Worm (Caenorhabditis elegans) whole organism, late embryonic: ENCODE data around the gene glt-1.
A peak's percentile ranks its signal among the peaks of the same experiment; 100 is the strongest.

Experiments used
- C08G9.2 ChIP-seq: sonication (generic microtip); optimal IDR thresholded peaks from 2 replicates; lab custom pipeline; 2016; ENCODE audit warnings: mild to moderate bottlenecking, missing genetic modification characterization, moderate library complexity, missing compliant biosample characterization
- C38D4.7 ChIP-seq: fragments of 200-800 bp; sonication (Bioruptor generic); optimal IDR thresholded peaks from 2 replicates; lab custom pipeline; 2018; ENCODE audit warnings: mild to moderate bottlenecking, missing genetic modification characterization, moderate library complexity, missing compliant biosample characterization
- K02D7.2 ChIP-seq: sonication (generic microtip); optimal IDR thresholded peaks from 2 replicates; lab custom pipeline; 2017; ENCODE audit warnings: mild to moderate bottlenecking, missing genetic modification characterization, missing compliant biosample characterization
- Y22D7AL.16 ChIP-seq: sonication (generic microtip); optimal IDR thresholded peaks from 2 replicates; lab custom pipeline; 2016; ENCODE audit warnings: missing genetic modification characterization, missing compliant biosample characterization
- ahr-1 ChIP-seq: sonication (generic microtip); optimal IDR thresholded peaks from 2 replicates; lab custom pipeline; 2016; ENCODE audit warnings: missing genetic modification characterization, missing compliant biosample characterization
- ama-1 ChIP-seq: fragments of 150-350 bp; optimal IDR thresholded peaks from 2 replicates; lab custom pipeline; 2014
- ceh-18 ChIP-seq: sonication (generic microtip); optimal IDR thresholded peaks from 2 replicates; lab custom pipeline; 2016; ENCODE audit warnings: missing genetic modification characterization, missing compliant biosample characterization
- ceh-2 ChIP-seq: sonication (generic microtip); optimal IDR thresholded peaks from 2 replicates; lab custom pipeline; 2016; ENCODE audit warnings: missing genotype, missing genetic modification characterization, missing compliant biosample characterization
- ceh-24 ChIP-seq: sonication (generic microtip); optimal IDR thresholded peaks from 2 replicates; lab custom pipeline; 2016; ENCODE audit warnings: mild to moderate bottlenecking, missing genetic modification characterization, missing compliant biosample characterization
- ceh-34 ChIP-seq: sonication (generic microtip); optimal IDR thresholded peaks from 2 replicates; lab custom pipeline; 2016; ENCODE audit warnings: mild to moderate bottlenecking, missing genetic modification characterization, missing compliant biosample characterization
- ceh-48 ChIP-seq: sonication (generic microtip); optimal IDR thresholded peaks from 2 replicates; lab custom pipeline; 2016; ENCODE audit warnings: missing genetic modification characterization, inconsistent platforms, missing compliant biosample characterization
- ceh-6 ChIP-seq: fragments of 200-800 bp; sonication (Bioruptor generic); optimal IDR thresholded peaks from 2 replicates; lab custom pipeline; 2018; ENCODE audit warnings: mild to moderate bottlenecking, missing genetic modification characterization, missing compliant biosample characterization
- dve-1 ChIP-seq: sonication (generic microtip); optimal IDR thresholded peaks from 2 replicates; lab custom pipeline; 2017; ENCODE audit warnings: antibody characterized with exemption, mild to moderate bottlenecking, missing genetic modification characterization, missing compliant biosample characterization
- elt-2 ChIP-seq: sonication (generic microtip); optimal IDR thresholded peaks from 2 replicates; lab custom pipeline; 2016; ENCODE audit warnings: missing genetic modification reagents, missing genetic modification characterization, missing compliant biosample characterization
- ets-4 ChIP-seq: sonication (generic microtip); optimal IDR thresholded peaks from 2 replicates; lab custom pipeline; 2016; ENCODE audit warnings: missing genetic modification characterization, missing compliant biosample characterization
- fax-1 ChIP-seq: sonication (generic microtip); optimal IDR thresholded peaks from 2 replicates; lab custom pipeline; 2016; ENCODE audit warnings: missing genotype, missing genetic modification characterization, missing compliant biosample characterization
- gmeb-2 ChIP-seq: sonication (generic microtip); optimal IDR thresholded peaks from 2 replicates; lab custom pipeline; 2016; ENCODE audit warnings: missing genetic modification characterization, inconsistent platforms, missing compliant biosample characterization
- hlh-8 ChIP-seq: sonication (generic microtip); optimal IDR thresholded peaks from 2 replicates; lab custom pipeline; 2016; ENCODE audit warnings: missing genotype, missing genetic modification characterization, missing compliant biosample characterization
- lin-11 ChIP-seq: fragments of 200-800 bp; sonication (Bioruptor generic); optimal IDR thresholded peaks from 2 replicates; lab custom pipeline; 2018; ENCODE audit warnings: mild to moderate bottlenecking, missing genetic modification characterization, missing compliant biosample characterization
- madf-2 ChIP-seq: sonication (generic microtip); optimal IDR thresholded peaks from 2 replicates; lab custom pipeline; 2017; ENCODE audit warnings: missing genetic modification characterization, missing compliant biosample characterization
- mec-3 ChIP-seq: sonication (generic microtip); optimal IDR thresholded peaks from 2 replicates; lab custom pipeline; 2016; ENCODE audit warnings: borderline replicate concordance, missing genetic modification characterization, missing compliant biosample characterization
- nhr-11 ChIP-seq: fragments of 150-350 bp; optimal IDR thresholded peaks from 2 replicates; lab custom pipeline; 2014; ENCODE audit warnings: missing biosample characterization, missing genetic modification characterization
- nhr-232 ChIP-seq: sonication (generic microtip); optimal IDR thresholded peaks from 2 replicates; lab custom pipeline; 2016; ENCODE audit warnings: missing genetic modification characterization, missing compliant biosample characterization
- npax-4 ChIP-seq: sonication (generic microtip); optimal IDR thresholded peaks from 2 replicates; lab custom pipeline; 2016; ENCODE audit warnings: missing genetic modification characterization, missing compliant biosample characterization
- pha-4 ChIP-seq: fragments of 150-350 bp; optimal IDR thresholded peaks from 2 replicates; lab custom pipeline; 2018; ENCODE audit warnings: missing biosample characterization, missing genetic modification reagents, missing genetic modification characterization
- pqm-1 ChIP-seq: sonication (generic microtip); optimal IDR thresholded peaks from 2 replicates; lab custom pipeline; 2016; ENCODE audit warnings: missing genetic modification characterization, missing compliant biosample characterization
- pros-1 ChIP-seq: fragments of 150-350 bp; optimal IDR thresholded peaks from 2 replicates; lab custom pipeline; 2014; ENCODE audit warnings: missing biosample characterization, missing genetic modification reagents, missing genetic modification characterization
- ref-2 ChIP-seq: sonication (generic microtip); optimal IDR thresholded peaks from 2 replicates; lab custom pipeline; 2016; ENCODE audit warnings: missing genetic modification characterization, missing compliant biosample characterization
- sox-4 ChIP-seq: sonication (generic microtip); optimal IDR thresholded peaks from 2 replicates; lab custom pipeline; 2017; ENCODE audit warnings: mild to moderate bottlenecking, missing genetic modification characterization, inconsistent platforms, missing compliant biosample characterization
- syd-9 ChIP-seq: sonication (generic microtip); optimal IDR thresholded peaks from 2 replicates; lab custom pipeline; 2016; ENCODE audit warnings: mild to moderate bottlenecking, missing genetic modification characterization, moderate library complexity, missing compliant biosample characterization
- ttx-3 ChIP-seq: sonication (generic microtip); optimal IDR thresholded peaks from 2 replicates; lab custom pipeline; 2016; ENCODE audit warnings: missing genetic modification reagents, missing genetic modification characterization, missing compliant biosample characterization
- unc-3 ChIP-seq, 2 experiments: fragments of 200-800 bp in 1 of 2; sonication (Bioruptor generic) in 1 of 2; sonication (generic microtip) in 1 of 2; conservative IDR thresholded peaks in 1 of 2; optimal IDR thresholded peaks in 1 of 2; 2 replicates each; pipeline versions ENCODE4 v1.3.6 to Lab custom; 2016 to 2022; ENCODE audit warnings: missing compliant biosample characterization in 2 of 2, missing genetic modification characterization in 2 of 2, missing genetic modification reagents in 1 of 2
- unc-42 ChIP-seq: sonication (generic microtip); optimal IDR thresholded peaks from 2 replicates; lab custom pipeline; 2016; ENCODE audit warnings: missing genotype, missing genetic modification characterization, missing compliant biosample characterization
- unc-86 ChIP-seq: sonication (generic microtip); optimal IDR thresholded peaks from 2 replicates; lab custom pipeline; 2016; ENCODE audit warnings: missing genetic modification characterization, missing compliant biosample characterization
- ztf-16 ChIP-seq: sonication (generic microtip); optimal IDR thresholded peaks from 2 replicates; lab custom pipeline; 2017; ENCODE audit warnings: missing genetic modification characterization, missing compliant biosample characterization

The glt-1 gene

ce11 chrX:3532919-3533318 lies 37.1 kb downstream of the glt-1 start, which contains the start of gene F56B6.6:
Gene F56B6.6 (minus strand): TSS chrX:3533019.
- TF ChIP-seq Y22D7AL.16 (tag; lab: Kevin White, UChicago) (no peak), ztf-16 (tag; lab: Kevin White, UChicago) (no peak), C08G9.2 (tag; lab: Kevin White, UChicago) (no peak), pqm-1 (tag; lab: Kevin White, UChicago) (no peak)

ce11 chrX:3534218-3534617 lies 38.4 kb downstream of the glt-1 start:
- TF ChIP-seq elt-2 (peak; percentile 93), pqm-1 (tag; lab: Kevin White, UChicago) (peak; percentile 11), mec-3 (no peak)

DNA sequence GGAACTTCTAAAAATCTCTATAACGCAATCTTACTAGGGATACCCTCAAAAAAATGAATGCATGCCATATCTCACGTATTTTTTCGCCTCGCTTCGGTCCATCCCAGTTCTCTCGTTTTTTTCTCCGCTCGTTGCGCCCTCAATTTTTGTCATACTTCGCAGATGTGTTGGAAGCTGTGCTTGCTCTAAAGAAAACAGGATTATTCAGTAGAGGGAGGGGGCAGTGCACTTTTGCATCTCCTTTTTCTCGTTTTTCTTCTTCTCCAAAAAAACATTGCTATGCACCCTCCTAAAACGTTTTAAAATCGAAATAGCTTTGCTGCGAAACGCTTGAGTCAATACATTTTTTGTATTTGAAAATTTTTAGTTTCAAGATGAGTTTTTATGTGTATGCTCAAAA lies 39.7 kb downstream of the glt-1 start:
- no peak for TF ChIP-seq ttx-3 (tag; lab: Kevin White, UChicago)
- peak; percentile 72 for TF ChIP-seq unc-42 (tag; lab: Kevin White, UChicago)
- no peak for TF ChIP-seq ceh-34

- TF ChIP-seq ahr-1 (tag; lab: Kevin White, UChicago) (no peak), ref-2 (no peak), nhr-11 (tag; lab: Kevin White, UChicago) (no peak), ceh-18 (tag; lab: Kevin White, UChicago) (peak; percentile 68), madf-2 (tag; lab: Kevin White, UChicago) (no peak)
These were observed 40.8 kb downstream of the glt-1 start for ce11 chrX:3536302-3537251.

ce11 chrX:3537335-3537734 lies 41.5 kb downstream of the glt-1 start, which contains the start of gene gyg-1:
Gene gyg-1 (plus strand): TSS chrX:3537635.
- no peak for TF ChIP-seq unc-3 (GFP tag; conservative IDR thresholded peaks at IDR 0.05; lab: Robert Waterston, UW)
- no peak for TF ChIP-seq unc-3 (tag; optimal IDR thresholded peaks at IDR 0.05; lab: Kevin White, UChicago)
- TF ChIP-seq fax-1 (tag; lab: Kevin White, UChicago) = no peak
- no peak for TF ChIP-seq sox-4
- TF ChIP-seq nhr-232 (tag; lab: Kevin White, UChicago) = peak; percentile 9
- TF ChIP-seq ets-4 = no peak
- no peak for TF ChIP-seq lin-11 (tag; lab: Kevin White, UChicago)

DNA sequence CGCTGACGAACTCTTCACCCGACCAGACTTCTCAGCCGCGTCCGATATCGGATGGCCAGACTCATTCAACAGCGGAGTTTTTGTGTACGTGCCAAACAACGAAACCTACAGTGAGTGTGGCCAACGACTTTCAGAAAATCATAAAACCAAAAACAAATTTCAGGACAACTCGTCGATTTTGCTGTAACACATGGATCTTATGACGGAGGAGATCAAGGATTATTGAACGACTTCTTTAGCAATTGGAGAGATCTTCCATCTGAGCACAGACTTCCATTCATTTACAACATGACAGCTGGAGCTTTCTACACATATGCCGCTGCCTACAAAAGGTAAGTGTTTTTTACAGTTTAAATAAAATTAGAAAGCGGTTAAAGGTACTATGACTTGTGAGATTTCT lies 42.2 kb downstream of the glt-1 start:
- TF ChIP-seq dve-1 (no peak), gmeb-2 (tag; lab: Kevin White, UChicago) (no peak), pha-4 (tag; lab: Kevin White, UChicago) (no peak), ceh-2 (no peak), madf-2 (tag; lab: Kevin White, UChicago) (no peak), syd-9 (no peak), ceh-6 (GFP tag; lab: Kevin White, UChicago) (no peak), ama-1 (lab: Kevin White, UChicago) (no peak), K02D7.2 (tag; lab: Kevin White, UChicago) (no peak), unc-86 (no peak), pros-1 (tag; lab: Kevin White, UChicago) (no peak), ahr-1 (tag; lab: Kevin White, UChicago) (no peak), C38D4.7 (GFP tag; lab: Kevin White, UChicago) (no peak), Y22D7AL.16 (tag; lab: Kevin White, UChicago) (no peak), ceh-24 (tag; lab: Kevin White, UChicago) (no peak), ceh-48 (tag; lab: Kevin White, UChicago) (no peak), npax-4 (tag; lab: Kevin White, UChicago) (no peak), hlh-8 (tag; lab: Kevin White, UChicago) (no peak), mec-3 (no peak)
